Worm (Caenorhabditis elegans): ENCODE measurements around the gene F33A8.4.

- TF ChIP-seq klf-2 (GFP tag; conservative IDR thresholded peaks at IDR 0.05) (no peak), T22C8.4 (GFP tag; IDR thresholded peaks at IDR 0.05) (no peak), med-1 (GFP tag; optimal IDR thresholded peaks at IDR 0.05; ENCODE audit: insufficient read depth) (no peak)
Observed at ce11 chrII:11035774-11036173, 13.1 kb downstream of the F33A8.4 start, which contains the start of gene srlf-15.

All from whole organism, midembryonic.